In genomic region chr3R:12010202-12010824, dm6 we compare ENCODE assay signal across 5 fruit fly cellular contexts.
A peak's percentile ranks its signal among the peaks of the same experiment; 100 is the strongest.
TF ChIP-seq lines count a peak whose summit lies in the region.

Gene KLHL18 (minus strand): TSS chr3R:12010434.
Gene GCC185 (plus strand): TSS chr3R:12010772.

- no peak for TF ChIP-seq CTCF in whole organism, embryonic (GFP tag; optimal IDR thresholded peaks at IDR 0.05; lab: Kevin White, UChicago)

TF ChIP-seq in whole organism, adult, 20 proteins besides CTCF, POLR2A, EP300 and RAD21 (continues in another document):
- TF ChIP-seq cnc (optimal IDR thresholded peaks at IDR 0.05; lab: Kevin White, UChicago) (no peak), ovo (GFP tag; optimal IDR thresholded peaks at IDR 0.05; lab: Kevin White, UChicago) (peak; percentile 66), cic (GFP tag; optimal IDR thresholded peaks at IDR 0.05; lab: Kevin White, UChicago) (peak; percentile 14), kay (GFP tag; lab: Kevin White, UChicago; ENCODE audit: borderline replicate concordance) (no peak), CG1620 (GFP tag; optimal IDR thresholded peaks at IDR 0.05; lab: Kevin White, UChicago) (peak; percentile 78), Hr96 (GFP tag; optimal IDR thresholded peaks at IDR 0.05; lab: Kevin White, UChicago) (peak; percentile 79), tj (GFP tag; optimal IDR thresholded peaks at IDR 0.05; lab: Kevin White, UChicago) (peak; percentile 64), CG12768 (GFP tag; optimal IDR thresholded peaks at IDR 0.05; lab: Kevin White, UChicago) (peak; percentile 75), CG11617 (GFP tag; optimal IDR thresholded peaks at IDR 0.05; lab: Kevin White, UChicago) (peak; percentile 85), pad (GFP tag; optimal IDR thresholded peaks at IDR 0.05; lab: Kevin White, UChicago) (peak; percentile 61), Clk (GFP tag; optimal IDR thresholded peaks at IDR 0.05; lab: Kevin White, UChicago) (peak; percentile 77), Mnt (GFP tag; optimal IDR thresholded peaks at IDR 0.05; lab: Kevin White, UChicago) (peak; percentile 68), toe (GFP tag; optimal IDR thresholded peaks at IDR 0.05; lab: Kevin White, UChicago) (peak; percentile 94), CG7101 (tag; optimal IDR thresholded peaks at IDR 0.05; lab: Kevin White, UChicago) (peak; percentile 79), CG7045 (GFP tag; optimal IDR thresholded peaks at IDR 0.05; lab: Kevin White, UChicago) (peak; percentile 82), bab1 (GFP tag; optimal IDR thresholded peaks at IDR 0.05; lab: Kevin White, UChicago) (peak; percentile 78), CG14711 (tag; optimal IDR thresholded peaks at IDR 0.05; lab: Kevin White, UChicago) (peak; percentile 92), CG33017 (tag; optimal IDR thresholded peaks at IDR 0.05; lab: Kevin White, UChicago) (peak; percentile 53)

TF ChIP-seq in whole organism, embryonic, 481 proteins besides CTCF, POLR2A, EP300 and RAD21 (continues in another document):
- no peak for TF ChIP-seq CG10209 (GFP tag; optimal IDR thresholded peaks at IDR 0.05; lab: Kevin White, UChicago)
- TF ChIP-seq zen (tag; optimal IDR thresholded peaks at IDR 0.05; lab: Kevin White, UChicago) = peak; percentile 78
- TF ChIP-seq Doc3 (GFP tag; IDR thresholded peaks at IDR 0.05; lab: Robert Waterston, UW; ENCODE audit: partially characterized antibody) = peak; percentile 68; the same call in 2 of the 3 replicates
- peak; percentile 90 for TF ChIP-seq Dll (GFP tag; IDR thresholded peaks at IDR 0.05; lab: Robert Waterston, UW; ENCODE audit: partially characterized antibody)
- peak; percentile 85 for TF ChIP-seq CG2712 (tag; optimal IDR thresholded peaks at IDR 0.05; lab: Kevin White, UChicago)
- TF ChIP-seq CG13287 (GFP tag; IDR thresholded peaks at IDR 0.05; lab: Robert Waterston, UW; ENCODE audit: partially characterized antibody) = peak; percentile 78
- TF ChIP-seq chn (GFP tag; optimal IDR thresholded peaks at IDR 0.05; lab: Kevin White, UChicago) = peak; percentile 58
- TF ChIP-seq CoRest (tag; optimal IDR thresholded peaks at IDR 0.05; lab: Kevin White, UChicago) = peak; percentile 90
- no peak for TF ChIP-seq PHDP (tag; optimal IDR thresholded peaks at IDR 0.05; lab: Kevin White, UChicago)
- TF ChIP-seq CG3407 (GFP tag; optimal IDR thresholded peaks at IDR 0.05; lab: Kevin White, UChicago) = no peak
- no peak for TF ChIP-seq org-1 (GFP tag; optimal IDR thresholded peaks at IDR 0.05; lab: Kevin White, UChicago)
- TF ChIP-seq CG2116 (GFP tag; optimal IDR thresholded peaks at IDR 0.05; lab: Kevin White, UChicago) = peak; percentile 69
- TF ChIP-seq pho (GFP tag; optimal IDR thresholded peaks at IDR 0.05; lab: Kevin White, UChicago) = peak; percentile 78
- TF ChIP-seq wek (GFP tag; optimal IDR thresholded peaks at IDR 0.05; lab: Kevin White, UChicago) = no peak
- TF ChIP-seq ham (GFP tag; IDR thresholded peaks at IDR 0.05; lab: Robert Waterston, UW) = no peak
- peak; percentile 66 for TF ChIP-seq jumu (GFP tag; optimal IDR thresholded peaks at IDR 0.05; lab: Kevin White, UChicago)
- TF ChIP-seq CG3838 (GFP tag; optimal IDR thresholded peaks at IDR 0.05; lab: Kevin White, UChicago) = peak; percentile 6

TF ChIP-seq in whole organism, prepupa, 60 proteins besides CTCF, POLR2A, EP300 and RAD21 (continues in another document):
- TF ChIP-seq salr (GFP tag; optimal IDR thresholded peaks at IDR 0.05; lab: Kevin White, UChicago) (peak in 1 of 2 experiments; percentile 66), CG11762 (GFP tag; optimal IDR thresholded peaks at IDR 0.05; lab: Kevin White, UChicago; ENCODE audit: insufficient read depth) (peak; percentile 59), achi (GFP tag; optimal IDR thresholded peaks at IDR 0.05; lab: Kevin White, UChicago) (peak; percentile 77), Sox14 (GFP tag; optimal IDR thresholded peaks at IDR 0.05; lab: Kevin White, UChicago) (peak; percentile 75), OdsH (GFP tag; optimal IDR thresholded peaks at IDR 0.05; lab: Kevin White, UChicago) (peak; percentile 88), CG11902 (GFP tag; optimal IDR thresholded peaks at IDR 0.05; lab: Kevin White, UChicago) (peak; percentile 84), Ets21C (GFP tag; optimal IDR thresholded peaks at IDR 0.05; lab: Kevin White, UChicago) (peak; percentile 82), Lpt (GFP tag; optimal IDR thresholded peaks at IDR 0.05; lab: Kevin White, UChicago) (peak; percentile 74), topi (GFP tag; optimal IDR thresholded peaks at IDR 0.05; lab: Kevin White, UChicago) (peak; percentile 80), CG3919 (GFP tag; optimal IDR thresholded peaks at IDR 0.05; lab: Kevin White, UChicago) (no peak), CG9139 (GFP tag; optimal IDR thresholded peaks at IDR 0.05; lab: Kevin White, UChicago) (no peak), CG11294 (GFP tag; IDR thresholded peaks at IDR 0.05; lab: Robert Waterston, UW) (peak; percentile 35; the same call in 1 of the 2 replicates), acj6 (GFP tag; optimal IDR thresholded peaks at IDR 0.05; lab: Kevin White, UChicago) (peak; percentile 83), CG6808 (GFP tag; optimal IDR thresholded peaks at IDR 0.05; lab: Kevin White, UChicago) (peak; percentile 37), Blimp-1 (GFP tag; optimal IDR thresholded peaks at IDR 0.05; lab: Kevin White, UChicago) (peak; percentile 6), ss (GFP tag; optimal IDR thresholded peaks at IDR 0.05; lab: Kevin White, UChicago) (no peak), Hr39 (GFP tag; optimal IDR thresholded peaks at IDR 0.05; lab: Kevin White, UChicago) (peak; percentile 87), Eip75B (GFP tag; optimal IDR thresholded peaks at IDR 0.05; lab: Kevin White, UChicago) (no peak), eg (GFP tag; IDR thresholded peaks at IDR 0.05; lab: Robert Waterston, UW) (peak; percentile 73)

TF ChIP-seq in whole organism, pupa, 21 proteins besides CTCF, POLR2A, EP300 and RAD21:
- TF ChIP-seq CG17806 (tag; optimal IDR thresholded peaks at IDR 0.05; lab: Kevin White, UChicago) = peak; percentile 61
- TF ChIP-seq CG12605 (GFP tag; IDR thresholded peaks at IDR 0.05; lab: Robert Waterston, UW) = no peak
- TF ChIP-seq CG34367 (tag; optimal IDR thresholded peaks at IDR 0.05; lab: Kevin White, UChicago) = peak; percentile 54
- TF ChIP-seq CG13204 (GFP tag; optimal IDR thresholded peaks at IDR 0.05; lab: Kevin White, UChicago) = no peak
- TF ChIP-seq CG4496 (GFP tag; IDR thresholded peaks at IDR 0.05; lab: Robert Waterston, UW) = peak; percentile 54; the same call in 1 of the 3 replicates
- no peak for TF ChIP-seq CG8301 (tag; optimal IDR thresholded peaks at IDR 0.05; lab: Kevin White, UChicago)
- no peak for TF ChIP-seq Pif1A (GFP tag; optimal IDR thresholded peaks at IDR 0.05; lab: Kevin White, UChicago)
- TF ChIP-seq Snoo (tag; optimal IDR thresholded peaks at IDR 0.05; lab: Kevin White, UChicago) = peak; percentile 67
- TF ChIP-seq CG10348 (GFP tag; IDR thresholded peaks at IDR 0.05; lab: Robert Waterston, UW) = peak; percentile 46; the same call in 1 of the 2 replicates
- TF ChIP-seq gl (tag; optimal IDR thresholded peaks at IDR 0.05; lab: Kevin White, UChicago) = no peak
- peak; percentile 57; the same call in 1 of the 2 replicates for TF ChIP-seq rn (GFP tag; IDR thresholded peaks at IDR 0.05; lab: Robert Waterston, UW)
- peak; percentile 82 for TF ChIP-seq CG8159 (tag; optimal IDR thresholded peaks at IDR 0.05; lab: Kevin White, UChicago)
- TF ChIP-seq Ets98B (GFP tag; IDR thresholded peaks at IDR 0.05; lab: Robert Waterston, UW) = no peak; the same call in 1 of the 2 replicates
- TF ChIP-seq CG14655 (GFP tag; optimal IDR thresholded peaks at IDR 0.05; lab: Kevin White, UChicago) = no peak
- TF ChIP-seq CG15710 (tag; optimal IDR thresholded peaks at IDR 0.05; lab: Kevin White, UChicago) = peak; percentile 74
- no peak for TF ChIP-seq fd96Ca (GFP tag; IDR thresholded peaks at IDR 0.05; lab: Robert Waterston, UW)
- TF ChIP-seq EcR (GFP tag; optimal IDR thresholded peaks at IDR 0.05; lab: Kevin White, UChicago) = peak; percentile 9
- peak; percentile 77 for TF ChIP-seq CG9948 (tag; optimal IDR thresholded peaks at IDR 0.05; lab: Kevin White, UChicago)
- TF ChIP-seq D1 (tag; optimal IDR thresholded peaks at IDR 0.05; lab: Kevin White, UChicago) = no peak
- no peak; the same call in 1 of the 2 replicates for TF ChIP-seq CG32121 (GFP tag; IDR thresholded peaks at IDR 0.05; lab: Robert Waterston, UW)
- TF ChIP-seq Pif1B (GFP tag; optimal IDR thresholded peaks at IDR 0.05; lab: Kevin White, UChicago) = no peak

TF ChIP-seq in whole organism, wandering third instar larva, 38 proteins besides CTCF, POLR2A, EP300 and RAD21 (continues in another document):
- peak; percentile 61 for TF ChIP-seq br (GFP tag; optimal IDR thresholded peaks at IDR 0.05; lab: Kevin White, UChicago)
- no peak for TF ChIP-seq Jra (GFP tag; optimal IDR thresholded peaks at IDR 0.05; lab: Kevin White, UChicago)
- no peak for TF ChIP-seq usp (GFP tag; optimal IDR thresholded peaks at IDR 0.05; lab: Kevin White, UChicago)
- peak; percentile 93 for TF ChIP-seq woc (GFP tag; optimal IDR thresholded peaks at IDR 0.05; lab: Kevin White, UChicago)
- TF ChIP-seq ey (GFP tag; optimal IDR thresholded peaks at IDR 0.05; lab: Kevin White, UChicago) = peak; percentile 78
- TF ChIP-seq N (GFP tag; optimal IDR thresholded peaks at IDR 0.05; lab: Kevin White, UChicago) = no peak
- TF ChIP-seq CrebA (GFP tag; optimal IDR thresholded peaks at IDR 0.05; lab: Kevin White, UChicago; ENCODE audit: borderline replicate concordance) = no peak
- no peak for TF ChIP-seq dl (GFP tag; optimal IDR thresholded peaks at IDR 0.05; lab: Kevin White, UChicago; ENCODE audit: insufficient read depth in 1 of 2, partially characterized antibody in 2 of 2)
- no peak for TF ChIP-seq sage (GFP tag; optimal IDR thresholded peaks at IDR 0.05; lab: Kevin White, UChicago)
- TF ChIP-seq dmrt93B (GFP tag; optimal IDR thresholded peaks at IDR 0.05; lab: Kevin White, UChicago) = peak; percentile 84
- peak; percentile 91 for TF ChIP-seq HLH106 (tag; optimal IDR thresholded peaks at IDR 0.05; lab: Kevin White, UChicago)
- no peak for TF ChIP-seq Hr78 (GFP tag; optimal IDR thresholded peaks at IDR 0.05; lab: Kevin White, UChicago)
- TF ChIP-seq lola (GFP tag; optimal IDR thresholded peaks at IDR 0.05; lab: Kevin White, UChicago) = no peak
- peak; percentile 69 for TF ChIP-seq dsf (GFP tag; optimal IDR thresholded peaks at IDR 0.05; lab: Kevin White, UChicago; ENCODE audit: borderline replicate concordance)
- TF ChIP-seq Rel (GFP tag; optimal IDR thresholded peaks at IDR 0.05; lab: Kevin White, UChicago) = no peak
- peak; percentile 10 for TF ChIP-seq Rel (tag; optimal IDR thresholded peaks at IDR 0.05; lab: Kevin White, UChicago)
- peak; percentile 82 for TF ChIP-seq fru (GFP tag; optimal IDR thresholded peaks at IDR 0.05; lab: Kevin White, UChicago)
- peak; percentile 72 for TF ChIP-seq CG9705 (GFP tag; optimal IDR thresholded peaks at IDR 0.05; lab: Kevin White, UChicago)
- TF ChIP-seq rgr (GFP tag; optimal IDR thresholded peaks at IDR 0.05; lab: Kevin White, UChicago) = peak; percentile 85
- TF ChIP-seq sv (GFP tag; optimal IDR thresholded peaks at IDR 0.05; lab: Kevin White, UChicago) = peak; percentile 80
- peak; percentile 86 for TF ChIP-seq Myc (optimal IDR thresholded peaks at IDR 0.05; lab: Kevin White, UChicago)
- TF ChIP-seq CG32264 (GFP tag; optimal IDR thresholded peaks at IDR 0.05; lab: Kevin White, UChicago) = no peak
- TF ChIP-seq Hr83 (GFP tag; optimal IDR thresholded peaks at IDR 0.05; lab: Kevin White, UChicago; ENCODE audit: poor library complexity, severe bottlenecking) = no peak
